Fruit fly (Drosophila melanogaster) S2 (cell line): ENCODE measurements around the gene Cyp4c3.

Source experiments
- CG8478 ChIP-seq: fragments of >200 bp; optimal IDR thresholded peaks from 2 replicates; lab custom pipeline; 2018
- CTCF ChIP-seq, 2 experiments: fragments of >200 bp; optimal IDR thresholded peaks; 2 replicates each; lab custom pipeline; 2018

- TF ChIP-seq CG8478 (no peak), CTCF (optimal IDR thresholded peaks at IDR 0.05; lab: Kevin White, UChicago) (no peak)
These were observed 12.9 kb upstream of the Cyp4c3 start, which contains the start of gene CG12071 for dm6 chr3R:30880894-30881293.
